Fruit fly (Drosophila melanogaster) whole organism, embryonic: ENCODE measurements around the gene lark.

ENCODE experiments used
- Atf6 ChIP-seq: fragments of 200-800 bp; sonication (Bioruptor generic); IDR thresholded peaks from 2 replicates; pipeline ENCODE4 v1.3.6; 2022; ENCODE audit warnings: missing biosample characterization, missing genetic modification characterization
- CG10565 ChIP-seq: fragments of 200-800 bp; sonication (Bioruptor generic); optimal IDR thresholded peaks from 3 replicates; lab custom pipeline; 2016; ENCODE audit warnings: missing biosample characterization, mild to moderate bottlenecking, missing genetic modification characterization
- CG10979 ChIP-seq: fragments of 200-800 bp; sonication (Bioruptor generic); optimal IDR thresholded peaks from 2 replicates; lab custom pipeline; 2018; ENCODE audit warnings: missing biosample characterization, mild to moderate bottlenecking, missing genetic modification characterization, moderate library complexity
- CG11247 ChIP-seq: fragments of 200-800 bp; sonication (Bioruptor generic); IDR thresholded peaks from 2 replicates; pipeline ENCODE4 v1.3.6; 2022; ENCODE audit warnings: missing biosample characterization, missing genetic modification characterization
- CG12219 ChIP-seq: fragments of 200-800 bp; sonication (Bioruptor generic); optimal IDR thresholded peaks from 3 replicates; lab custom pipeline; 2018; ENCODE audit warnings: missing biosample characterization, mild to moderate bottlenecking, missing genetic modification characterization
- CG14710 ChIP-seq: fragments of 200-800 bp; sonication (Bioruptor generic); optimal IDR thresholded peaks from 3 replicates; lab custom pipeline; 2019; ENCODE audit warnings: missing biosample characterization, mild to moderate bottlenecking, missing genetic modification characterization, moderate library complexity
- CG14860 ChIP-seq: fragments of 200-800 bp; sonication (Bioruptor generic); IDR thresholded peaks from 3 replicates; pipeline ENCODE4 v1.3.6; 2022; ENCODE audit warnings: missing biosample characterization, missing genetic modification characterization; ENCODE audit not compliant: partially characterized antibody
- CG17829 ChIP-seq: fragments of 200-800 bp; optimal IDR thresholded peaks from 2 replicates; lab custom pipeline; 2019; ENCODE audit warnings: missing biosample characterization, mild to moderate bottlenecking, missing genetic modification characterization, moderate library complexity
- CG18262 ChIP-seq: fragments of 200-800 bp; optimal IDR thresholded peaks from 3 replicates; lab custom pipeline; 2019; ENCODE audit warnings: missing biosample characterization, mild to moderate bottlenecking, missing genetic modification characterization, moderate library complexity
- CG1832 ChIP-seq: fragments of 200-800 bp; sonication (Bioruptor generic); optimal IDR thresholded peaks from 2 replicates; lab custom pipeline; 2017; ENCODE audit warnings: missing biosample characterization, mild to moderate bottlenecking, missing genetic modification characterization, inconsistent platforms
- CG18476 ChIP-seq: fragments of 200-800 bp; sonication (Bioruptor generic); optimal IDR thresholded peaks from 2 replicates; lab custom pipeline; 2016; ENCODE audit warnings: missing biosample characterization, mild to moderate bottlenecking, missing genetic modification characterization
- CG30020 ChIP-seq: fragments of 200-800 bp; optimal IDR thresholded peaks from 2 replicates; lab custom pipeline; 2019; ENCODE audit warnings: missing biosample characterization, mild to moderate bottlenecking, missing genetic modification characterization, moderate library complexity
- CG3847 ChIP-seq: fragments of 200-800 bp; sonication (Bioruptor generic); IDR thresholded peaks from 2 replicates; pipeline ENCODE4 v1.3.6; 2022; ENCODE audit warnings: missing biosample characterization, missing genetic modification characterization
- CG42726 ChIP-seq: fragments of 200-800 bp; sonication (Bioruptor generic); IDR thresholded peaks from 2 replicates; pipeline ENCODE4 v1.3.6; 2022; ENCODE audit warnings: missing biosample characterization, missing genetic modification characterization; ENCODE audit not compliant: partially characterized antibody
- CG43689 ChIP-seq: fragments of 200-800 bp; sonication (Bioruptor generic); IDR thresholded peaks from 2 replicates; pipeline ENCODE4 v1.3.6; 2022; ENCODE audit warnings: missing biosample characterization, missing genetic modification characterization
- CG4617 ChIP-seq: fragments of 200-800 bp; sonication (Bioruptor generic); optimal IDR thresholded peaks from 3 replicates; lab custom pipeline; 2016; ENCODE audit warnings: missing biosample characterization, missing genetic modification characterization, borderline replicate concordance
- CG6683 ChIP-seq: fragments of 200-800 bp; sonication (Bioruptor generic); optimal IDR thresholded peaks from 2 replicates; lab custom pipeline; 2017; ENCODE audit warnings: missing biosample characterization, mild to moderate bottlenecking, missing genetic modification characterization, missing genetic modification reagents
- CG7372 ChIP-seq: fragments of 200-800 bp; sonication (Bioruptor generic); IDR thresholded peaks from 2 replicates; pipeline ENCODE4 v1.3.6; 2022; ENCODE audit warnings: missing biosample characterization, missing genetic modification characterization
- CG7928 ChIP-seq: fragments of 200-800 bp; sonication (Bioruptor generic); optimal IDR thresholded peaks from 2 replicates; lab custom pipeline; 2017; ENCODE audit warnings: missing biosample characterization, mild to moderate bottlenecking, missing genetic modification characterization
- CG9215 ChIP-seq: fragments of 200-800 bp; sonication (Bioruptor generic); IDR thresholded peaks from 2 replicates; pipeline ENCODE4 v1.3.6; 2022; ENCODE audit warnings: missing biosample characterization, missing genetic modification characterization
- CG9797 ChIP-seq: fragments of 200-800 bp; sonication (Bioruptor generic); optimal IDR thresholded peaks from 3 replicates; lab custom pipeline; 2018; ENCODE audit warnings: missing biosample characterization, mild to moderate bottlenecking, missing genetic modification characterization
- CHES-1-like ChIP-seq: fragments of 200-800 bp; sonication (Bioruptor generic); optimal IDR thresholded peaks from 2 replicates; lab custom pipeline; 2016; ENCODE audit warnings: missing biosample characterization, missing genetic modification characterization
- D ChIP-seq, 2 experiments: fragments of 200-800 bp in 1 of 2; fragments of >200 bp in 1 of 2; sonication (Bioruptor generic) in 1 of 2; optimal IDR thresholded peaks; 2 replicates in 1 of 2; 3 replicates in 1 of 2; lab custom pipeline; 2017; ENCODE audit warnings: mild to moderate bottlenecking in 1 of 2, missing biosample characterization in 1 of 2, missing genetic modification characterization in 1 of 2, missing genetic modification reagents in 1 of 2
- Doc2 ChIP-seq: fragments of 200-800 bp; sonication (Bioruptor generic); IDR thresholded peaks from 2 replicates; pipeline ENCODE4 v1.3.6; 2022; ENCODE audit warnings: missing biosample characterization, missing genetic modification characterization
- Fer3 ChIP-seq: fragments of 200-800 bp; sonication (Bioruptor generic); optimal IDR thresholded peaks from 2 replicates; lab custom pipeline; 2018; ENCODE audit warnings: missing biosample characterization, mild to moderate bottlenecking, missing genetic modification characterization, moderate library complexity
- HHEX ChIP-seq: fragments of 200-800 bp; sonication (Bioruptor generic); optimal IDR thresholded peaks from 3 replicates; lab custom pipeline; 2017; ENCODE audit warnings: missing biosample characterization, mild to moderate bottlenecking, missing genetic modification characterization, missing genetic modification reagents
- HLHmδ ChIP-seq: fragments of 200-800 bp; sonication (Bioruptor generic); optimal IDR thresholded peaks from 2 replicates; lab custom pipeline; 2018; ENCODE audit warnings: missing biosample characterization, mild to moderate bottlenecking, missing genetic modification characterization, moderate library complexity
- MESR4 ChIP-seq: fragments of 200-800 bp; sonication (Bioruptor generic); optimal IDR thresholded peaks from 2 replicates; lab custom pipeline; 2018; ENCODE audit warnings: missing biosample characterization, mild to moderate bottlenecking, missing genetic modification characterization, moderate library complexity
- NfI ChIP-seq: fragments of 200-800 bp; sonication (Bioruptor generic); optimal IDR thresholded peaks from 3 replicates; lab custom pipeline; 2018; ENCODE audit warnings: missing biosample characterization, mild to moderate bottlenecking, missing genetic modification characterization, moderate library complexity
- Scr ChIP-seq: fragments of 200-800 bp; sonication (Bioruptor generic); IDR thresholded peaks from 2 replicates; pipeline ENCODE4 v1.3.6; 2022; ENCODE audit warnings: missing biosample characterization, missing genetic modification characterization; ENCODE audit not compliant: partially characterized antibody
- Spps ChIP-seq: fragments of 200-800 bp; sonication (Bioruptor generic); optimal IDR thresholded peaks from 2 replicates; lab custom pipeline; 2018; ENCODE audit warnings: missing biosample characterization, mild to moderate bottlenecking, missing genetic modification characterization
- aop ChIP-seq: fragments of 200-800 bp; sonication (Bioruptor generic); IDR thresholded peaks from 2 replicates; pipeline ENCODE4 v1.3.6; 2022; ENCODE audit warnings: missing biosample characterization, missing genetic modification characterization
- bsh ChIP-seq, 2 experiments: fragments of 200-800 bp; sonication (Bioruptor generic); optimal IDR thresholded peaks; 2 replicates each; lab custom pipeline; 2017 to 2018; ENCODE audit warnings: mild to moderate bottlenecking in 2 of 2, missing biosample characterization in 2 of 2, missing genetic modification characterization in 2 of 2, moderate library complexity in 1 of 2
- croc ChIP-seq: fragments of 200-800 bp; sonication (Bioruptor generic); conservative IDR thresholded peaks from 3 replicates; pipeline ENCODE4 v1.3.6; 2022; ENCODE audit warnings: missing biosample characterization, missing genetic modification characterization
- gsb-n ChIP-seq: fragments of 200-800 bp; sonication (Bioruptor generic); optimal IDR thresholded peaks from 3 replicates; lab custom pipeline; 2018; ENCODE audit warnings: missing biosample characterization, mild to moderate bottlenecking, missing genetic modification characterization
- hbn ChIP-seq: fragments of 200-800 bp; sonication (Bioruptor generic); IDR thresholded peaks from 2 replicates; pipeline ENCODE4 v1.3.6; 2022; ENCODE audit warnings: missing biosample characterization, missing genetic modification characterization; ENCODE audit not compliant: partially characterized antibody
- ind ChIP-seq: fragments of 200-800 bp; sonication (Bioruptor generic); optimal IDR thresholded peaks from 3 replicates; lab custom pipeline; 2016; ENCODE audit warnings: missing biosample characterization, missing genetic modification characterization
- kni ChIP-seq: fragments of 200-800 bp; sonication (Bioruptor generic); optimal IDR thresholded peaks from 3 replicates; lab custom pipeline; 2017; ENCODE audit warnings: mild to moderate bottlenecking, missing biosample characterization, missing genetic modification reagents, missing genetic modification characterization
- luna ChIP-seq: fragments of 200-800 bp; sonication (Bioruptor generic); optimal IDR thresholded peaks from 2 replicates; lab custom pipeline; 2016; ENCODE audit warnings: missing biosample characterization, missing genetic modification characterization
- mld ChIP-seq: fragments of 200-800 bp; sonication (Bioruptor generic); IDR thresholded peaks from 3 replicates; pipeline ENCODE4 v1.3.6; 2022; ENCODE audit warnings: missing biosample characterization, missing genetic modification characterization; ENCODE audit not compliant: partially characterized antibody
- nom ChIP-seq: fragments of 200-800 bp; sonication (Bioruptor generic); optimal IDR thresholded peaks from 2 replicates; lab custom pipeline; 2017; ENCODE audit warnings: missing biosample characterization, missing genetic modification characterization, mild to moderate bottlenecking, moderate library complexity, missing genetic modification reagents
- peb ChIP-seq: fragments of 200-800 bp; sonication (Bioruptor generic); IDR thresholded peaks from 2 replicates; pipeline ENCODE4 v1.3.6; 2022; ENCODE audit warnings: missing biosample characterization, missing genetic modification characterization
- pfk ChIP-seq: fragments of 200-800 bp; sonication (Bioruptor generic); optimal IDR thresholded peaks from 2 replicates; lab custom pipeline; 2018; ENCODE audit warnings: missing biosample characterization, mild to moderate bottlenecking, missing genetic modification characterization, moderate library complexity
- ranshi ChIP-seq: fragments of 200-800 bp; sonication (Bioruptor generic); IDR thresholded peaks from 2 replicates; pipeline ENCODE4 v1.3.6; 2022; ENCODE audit warnings: missing biosample characterization, missing genetic modification characterization
- tll ChIP-seq, 2 experiments: fragments of 200-800 bp in 1 of 2; fragments of >200 bp in 1 of 2; sonication (Bioruptor generic) in 1 of 2; optimal IDR thresholded peaks; 2 replicates each; lab custom pipeline; 2017 to 2019; ENCODE audit warnings: missing biosample characterization in 2 of 2, missing genetic modification characterization in 2 of 2, mild to moderate bottlenecking in 1 of 2, moderate library complexity in 1 of 2
- ttk ChIP-seq: fragments of 200-800 bp; sonication (Bioruptor generic); IDR thresholded peaks from 2 replicates; pipeline ENCODE4 v2.1.2; 2022; ENCODE audit warnings: missing biosample characterization, missing genetic modification characterization
- zfh1 ChIP-seq: fragments of 200-800 bp; sonication (Bioruptor generic); IDR thresholded peaks from 3 replicates; pipeline ENCODE4 v1.3.6; 2022; ENCODE audit warnings: missing biosample characterization, missing genetic modification characterization

Gene lark

dm6 chr3L:7347984-7348631 is 9.0 kb downstream of the lark start, which contains the start of the genes Srp19 and qm (continued):
- TF ChIP-seq Spps (no peak), aop (GFP tag; lab: Robert Waterston, UW) (peak; percentile 53; the same call in 1 of the 2 replicates), CG10979 (peak; percentile 27), pfk (GFP tag; lab: Kevin White, UChicago) (no peak), zfh1 (GFP tag; lab: Robert Waterston, UW) (peak; percentile 58; the same call in 2 of the 3 replicates), CG43689 (no peak), Atf6 (peak; percentile 64), Scr (GFP tag; lab: Robert Waterston, UW) (peak; percentile 91), mld (GFP tag; lab: Robert Waterston, UW) (peak; percentile 59; the same call in 2 of the 3 replicates), D (optimal IDR thresholded peaks at IDR 0.05; lab: Kevin White, UChicago) (no peak), D (GFP tag; optimal IDR thresholded peaks at IDR 0.05; lab: Kevin White, UChicago) (peak; percentile 26), Fer3 (tag; lab: Kevin White, UChicago) (peak; percentile 26), CG14860 (GFP tag; lab: Robert Waterston, UW) (peak; percentile 77; the same call in 2 of the 3 replicates), luna (GFP tag; lab: Kevin White, UChicago) (peak; percentile 17), ttk (GFP tag; lab: Robert Waterston, UW) (no peak), CG3847 (GFP tag; lab: Robert Waterston, UW) (peak; percentile 57), hbn (GFP tag; lab: Robert Waterston, UW) (peak; percentile 72), HHEX (no peak), kni (GFP tag; lab: Kevin White, UChicago) (peak; percentile 53), CG30020 (tag; lab: Kevin White, UChicago) (peak; percentile 55), croc (no peak), CG10565 (no peak), CG7928 (GFP tag; lab: Kevin White, UChicago) (no peak), tll (GFP tag; optimal IDR thresholded peaks at IDR 0.05; lab: Kevin White, UChicago) (peak; percentile 6 to 63), CHES-1-like (GFP tag; lab: Kevin White, UChicago) (peak; percentile 16), CG1832 (no peak), CG12219 (GFP tag; lab: Kevin White, UChicago) (no peak), CG14710 (peak; percentile 60), ranshi (GFP tag; lab: Robert Waterston, UW) (peak; percentile 18; the same call in 1 of the 2 replicates), HLHmδ (peak; percentile 59), bsh (GFP tag; optimal IDR thresholded peaks at IDR 0.05; lab: Kevin White, UChicago) (peak; percentile 13 to 36), CG17829 (tag; lab: Kevin White, UChicago) (peak; percentile 43), CG4617 (GFP tag; lab: Kevin White, UChicago) (peak; percentile 19), CG18262 (peak; percentile 45), CG18476 (GFP tag; lab: Kevin White, UChicago) (peak; percentile 6), CG11247 (no peak; the same call in 1 of the 2 replicates), CG7372 (GFP tag; lab: Robert Waterston, UW) (no peak), gsb-n (tag; lab: Kevin White, UChicago) (peak; percentile 22), Doc2 (GFP tag; lab: Robert Waterston, UW) (no peak), nom (peak; percentile 65), NfI (GFP tag; lab: Kevin White, UChicago) (peak; percentile 0), ind (peak; percentile 57), peb (GFP tag; lab: Robert Waterston, UW) (no peak), CG42726 (GFP tag; lab: Robert Waterston, UW) (peak; percentile 70; the same call in 1 of the 2 replicates), CG6683 (GFP tag; lab: Kevin White, UChicago) (no peak), MESR4 (peak; percentile 71), CG9797 (peak; percentile 12), CG9215 (GFP tag; lab: Robert Waterston, UW) (peak; percentile 32; the same call in 1 of the 2 replicates)
